Worm (Caenorhabditis elegans): ENCODE results near the gene K04G7.1.

Gene K04G7.1

ce11 chrIII:7146341-7146740 lies 16.2 kb upstream of the K04G7.1 start:
- TF ChIP-seq ztf-4 (tag; optimal IDR thresholded peaks at IDR 0.05) (no peak), skn-1 (tag; optimal IDR thresholded peaks at IDR 0.05) (no peak), ztf-11 (tag; optimal IDR thresholded peaks at IDR 0.05) (no peak), elt-1 (tag; optimal IDR thresholded peaks at IDR 0.05) (no peak), egl-5 (tag; optimal IDR thresholded peaks at IDR 0.05) (no peak), fkh-10 (GFP tag; optimal IDR thresholded peaks at IDR 0.05) (no peak), hmg-11 (tag; optimal IDR thresholded peaks at IDR 0.05) (no peak), nhr-77 (tag; optimal IDR thresholded peaks at IDR 0.05) (no peak), pqm-1 (tag; optimal IDR thresholded peaks at IDR 0.05) (no peak), mdl-1 (tag; optimal IDR thresholded peaks at IDR 0.05) (no peak), nfya-1 (tag; optimal IDR thresholded peaks at IDR 0.05; ENCODE audit: insufficient read depth) (no peak), ceh-82 (tag; optimal IDR thresholded peaks at IDR 0.05) (no peak), ZK546.5 (tag; optimal IDR thresholded peaks at IDR 0.05) (no peak), tbx-2 (tag; optimal IDR thresholded peaks at IDR 0.05) (no peak), R02D3.7 (tag; optimal IDR thresholded peaks at IDR 0.05) (no peak), nhr-23 (tag; optimal IDR thresholded peaks at IDR 0.05) (no peak), lin-39 (tag; optimal IDR thresholded peaks at IDR 0.05) (no peak), mml-1 (tag; optimal IDR thresholded peaks at IDR 0.05) (no peak), unc-39 (tag; optimal IDR thresholded peaks at IDR 0.05) (no peak)

ce11 chrIII:7148191-7148590 lies 14.3 kb upstream of the K04G7.1 start:
- TF ChIP-seq ceh-82 (tag; optimal IDR thresholded peaks at IDR 0.05) = no peak
- TF ChIP-seq ceh-28 (tag; optimal IDR thresholded peaks at IDR 0.05) = no peak
- no peak for TF ChIP-seq lin-15B (tag; optimal IDR thresholded peaks at IDR 0.05)
- no peak for TF ChIP-seq nhr-25 (tag; optimal IDR thresholded peaks at IDR 0.05)
- TF ChIP-seq ama-1 (optimal IDR thresholded peaks at IDR 0.05) = no peak
- TF ChIP-seq egl-27 (tag; optimal IDR thresholded peaks at IDR 0.05) = no peak
- no peak for TF ChIP-seq mml-1 (tag; optimal IDR thresholded peaks at IDR 0.05)
- no peak for TF ChIP-seq nhr-67 (tag; optimal IDR thresholded peaks at IDR 0.05)
- no peak for TF ChIP-seq ztf-4 (tag; optimal IDR thresholded peaks at IDR 0.05)
- no peak for TF ChIP-seq lin-39 (tag; optimal IDR thresholded peaks at IDR 0.05)
- no peak for TF ChIP-seq zag-1 (tag; optimal IDR thresholded peaks at IDR 0.05)
- no peak for TF ChIP-seq ZK546.5 (tag; optimal IDR thresholded peaks at IDR 0.05)
- no peak for TF ChIP-seq nhr-43 (tag; optimal IDR thresholded peaks at IDR 0.05; ENCODE audit: poor library complexity, severe bottlenecking)
- TF ChIP-seq fos-1 (tag; optimal IDR thresholded peaks at IDR 0.05) = no peak
- TF ChIP-seq elt-2 (tag; optimal IDR thresholded peaks at IDR 0.05) = no peak
- no peak for TF ChIP-seq nhr-28 (tag; optimal IDR thresholded peaks at IDR 0.05)
- TF ChIP-seq nhr-237 (tag; optimal IDR thresholded peaks at IDR 0.05) = no peak
- no peak for TF ChIP-seq unc-62 (GFP tag; optimal IDR thresholded peaks at IDR 0.05)
- TF ChIP-seq elt-3 (tag; optimal IDR thresholded peaks at IDR 0.05) = no peak

- TF ChIP-seq pha-4 (tag; optimal IDR thresholded peaks at IDR 0.05) (no peak), ZK546.5 (tag; optimal IDR thresholded peaks at IDR 0.05) (no peak), hmg-11 (tag; optimal IDR thresholded peaks at IDR 0.05) (no peak), elt-1 (tag; optimal IDR thresholded peaks at IDR 0.05) (no peak), tbx-2 (tag; optimal IDR thresholded peaks at IDR 0.05) (no peak), zag-1 (tag; optimal IDR thresholded peaks at IDR 0.05) (no peak), ztf-11 (tag; optimal IDR thresholded peaks at IDR 0.05) (no peak), ztf-4 (tag; optimal IDR thresholded peaks at IDR 0.05) (no peak), nhr-237 (tag; optimal IDR thresholded peaks at IDR 0.05) (no peak), mml-1 (tag; optimal IDR thresholded peaks at IDR 0.05) (no peak), ceh-82 (tag; optimal IDR thresholded peaks at IDR 0.05) (no peak), egl-27 (tag; optimal IDR thresholded peaks at IDR 0.05) (no peak)
These were observed 12.3 kb upstream of the K04G7.1 start for ce11 chrIII:7150162-7150561.

- TF ChIP-seq nhr-23 (tag; optimal IDR thresholded peaks at IDR 0.05) (peak; percentile 37), nhr-11 (tag; optimal IDR thresholded peaks at IDR 0.05) (no peak)
These were observed 9.9 kb upstream of the K04G7.1 start for ce11 chrIII:7152569-7152968.

DNA sequence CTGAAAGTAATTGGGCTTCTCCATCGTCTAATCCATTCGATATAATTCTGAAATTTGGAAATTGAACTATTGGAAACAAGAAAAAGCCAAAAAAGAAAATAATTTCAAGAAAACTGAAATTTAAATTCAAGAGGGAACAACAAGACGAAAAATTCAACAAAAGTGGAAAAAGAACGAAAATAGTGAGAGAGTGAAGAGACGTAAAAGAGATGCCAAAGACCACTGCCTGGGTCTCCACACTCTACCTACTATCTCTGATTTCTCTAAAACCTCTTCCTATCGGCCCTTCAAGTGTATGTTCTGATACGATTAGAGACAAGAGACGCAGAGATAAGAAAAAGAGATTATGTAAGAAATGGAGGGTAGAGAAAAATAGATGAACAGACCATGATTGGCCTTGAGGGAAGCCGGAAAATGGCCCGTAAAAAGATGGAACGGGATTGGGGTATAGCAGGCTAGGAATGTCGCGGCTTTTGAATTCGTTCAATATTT lies 8.7 kb upstream of the K04G7.1 start, which contains the start of gene ogt-1:
Gene ogt-1, minus strand, starts transcription at position 51 of the 492 bp plus-strand sequence.
- TF ChIP-seq ceh-9 (tag; optimal IDR thresholded peaks at IDR 0.05) (no peak), lin-39 (tag; optimal IDR thresholded peaks at IDR 0.05) (no peak), tbx-2 (tag; optimal IDR thresholded peaks at IDR 0.05) (peak; percentile 61), ama-1 (optimal IDR thresholded peaks at IDR 0.05) (peak; percentile 80), ZK546.5 (tag; optimal IDR thresholded peaks at IDR 0.05) (no peak), nhr-25 (tag; optimal IDR thresholded peaks at IDR 0.05) (peak; percentile 96), R02D3.7 (tag; optimal IDR thresholded peaks at IDR 0.05) (peak; percentile 59), elt-2 (tag; optimal IDR thresholded peaks at IDR 0.05) (peak; percentile 62), hmg-11 (tag; optimal IDR thresholded peaks at IDR 0.05) (peak; percentile 86), eor-1 (tag; optimal IDR thresholded peaks at IDR 0.05) (peak in 1 of 2 experiments; percentile 45), nhr-23 (tag; optimal IDR thresholded peaks at IDR 0.05) (peak; percentile 93), ztf-11 (tag; optimal IDR thresholded peaks at IDR 0.05) (no peak), unc-39 (tag; optimal IDR thresholded peaks at IDR 0.05) (no peak), ztf-4 (tag; optimal IDR thresholded peaks at IDR 0.05) (peak; percentile 52), nhr-76 (tag; optimal IDR thresholded peaks at IDR 0.05) (no peak), lin-15B (tag; optimal IDR thresholded peaks at IDR 0.05) (peak; percentile 72), fkh-10 (GFP tag; optimal IDR thresholded peaks at IDR 0.05) (peak; percentile 39), egl-5 (tag; optimal IDR thresholded peaks at IDR 0.05) (peak; percentile 86), nfya-1 (tag; optimal IDR thresholded peaks at IDR 0.05; ENCODE audit: insufficient read depth) (peak; percentile 94), egl-27 (tag; optimal IDR thresholded peaks at IDR 0.05) (peak; percentile 83), nhr-67 (tag; optimal IDR thresholded peaks at IDR 0.05) (no peak), skn-1 (tag; optimal IDR thresholded peaks at IDR 0.05) (peak; percentile 63), jun-1 (tag; optimal IDR thresholded peaks at IDR 0.05) (peak; percentile 89), mml-1 (tag; optimal IDR thresholded peaks at IDR 0.05) (no peak), nhr-77 (tag; optimal IDR thresholded peaks at IDR 0.05) (peak; percentile 43), elt-3 (tag; optimal IDR thresholded peaks at IDR 0.05) (no peak), ceh-16 (tag; optimal IDR thresholded peaks at IDR 0.05) (no peak), nhr-12 (tag; optimal IDR thresholded peaks at IDR 0.05) (no peak)
